Worm (Caenorhabditis elegans): Measurements from ENCODE around the gene unc-103.

unc-103 gene

ce11 chrIII:4187845-4188244 is 72.7 kb downstream of the unc-103 start, which contains the start of gene R74.2:
Gene R74.2 (plus strand): TSS chrIII:4188160.
- TF ChIP-seq lir-3 (tag; optimal IDR thresholded peaks at IDR 0.05) (no peak), hlh-11 (tag; optimal IDR thresholded peaks at IDR 0.05) (peak; percentile 17), F44E2.7 (GFP tag; IDR thresholded peaks at IDR 0.05) (no peak), nhr-42 (GFP tag; IDR thresholded peaks at IDR 0.05) (no peak), Y48G9A.11 (GFP tag; IDR thresholded peaks at IDR 0.05) (no peak)

DNA sequence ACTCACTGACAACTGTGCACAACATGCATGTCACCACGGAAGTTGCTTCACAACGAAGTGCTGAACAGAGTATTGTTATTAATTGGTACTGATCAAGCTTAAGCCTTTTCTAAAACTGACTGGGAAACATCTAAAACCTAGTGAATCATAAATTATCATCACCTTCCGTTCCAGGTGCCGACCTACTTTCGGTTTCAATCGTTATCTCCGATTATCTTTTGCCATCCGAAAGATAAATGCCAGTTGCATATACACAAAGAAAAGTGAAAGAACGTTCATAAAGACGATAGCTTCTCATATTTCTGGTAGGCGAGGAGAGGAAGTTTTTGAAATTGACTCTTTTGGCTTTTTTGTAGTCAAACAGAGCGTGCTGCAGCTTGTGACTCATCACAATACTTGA is 74.4 kb downstream of the unc-103 start:
- TF ChIP-seq daf-19 (GFP tag; conservative IDR thresholded peaks at IDR 0.05) (no peak), gei-8 (GFP tag; optimal IDR thresholded peaks at IDR 0.05) (no peak), hlh-11 (tag; optimal IDR thresholded peaks at IDR 0.05) (peak; percentile 6), F44E2.7 (GFP tag; IDR thresholded peaks at IDR 0.05) (no peak), nhr-28 (tag; optimal IDR thresholded peaks at IDR 0.05) (peak; percentile 0), sdz-12 (GFP tag; optimal IDR thresholded peaks at IDR 0.05) (no peak)

- no peak for TF ChIP-seq R02D3.7 (tag; optimal IDR thresholded peaks at IDR 0.05)
- no peak for TF ChIP-seq F44E2.7 (GFP tag; IDR thresholded peaks at IDR 0.05)
- TF ChIP-seq nhr-76 (tag; optimal IDR thresholded peaks at IDR 0.05): no peak
- no peak for TF ChIP-seq Y48G9A.11 (GFP tag; IDR thresholded peaks at IDR 0.05)
- no peak for TF ChIP-seq madf-9 (GFP tag; conservative IDR thresholded peaks at IDR 0.05)
- TF ChIP-seq daf-12 (tag; optimal IDR thresholded peaks at IDR 0.05): no peak
- no peak for TF ChIP-seq madf-5 (GFP tag; IDR thresholded peaks at IDR 0.05)
- TF ChIP-seq zip-2 (tag; optimal IDR thresholded peaks at IDR 0.05): no peak
- TF ChIP-seq unc-62 (GFP tag; optimal IDR thresholded peaks at IDR 0.05 in 1 of 2): no peak
- no peak for TF ChIP-seq unc-62 (tag; optimal IDR thresholded peaks at IDR 0.05)
- TF ChIP-seq mdt-29 (GFP tag; IDR thresholded peaks at IDR 0.05): no peak
- no peak for TF ChIP-seq ceh-28 (tag; optimal IDR thresholded peaks at IDR 0.05)
- no peak for TF ChIP-seq Y105C5A.15 (GFP tag; IDR thresholded peaks at IDR 0.05)
- TF ChIP-seq lin-15B (tag; optimal IDR thresholded peaks at IDR 0.05): no peak
Measured at ce11 chrIII:4190241-4190640, 75.1 kb downstream of the unc-103 start, which contains the start of gene spp-28. Gene spp-28 (minus strand): TSS chrIII:4190341.

- peak; percentile 10 for TF ChIP-seq lin-13 (GFP tag; optimal IDR thresholded peaks at IDR 0.05)
- TF ChIP-seq nhr-28 (tag; optimal IDR thresholded peaks at IDR 0.05): peak; percentile 34
- TF ChIP-seq zip-2 (tag; optimal IDR thresholded peaks at IDR 0.05): no peak
- no peak for TF ChIP-seq pha-4 (GFP tag; IDR thresholded peaks at IDR 0.05)
- peak; percentile 49 for TF ChIP-seq pha-4 (tag; optimal IDR thresholded peaks at IDR 0.05)
- TF ChIP-seq lsy-2 (tag; optimal IDR thresholded peaks at IDR 0.05): peak in 1 of 2 experiments; percentile 71
- TF ChIP-seq mep-1 (tag; optimal IDR thresholded peaks at IDR 0.05): peak; percentile 49
- TF ChIP-seq dpl-1 (GFP tag; optimal IDR thresholded peaks at IDR 0.05): peak; percentile 1
- TF ChIP-seq pqm-1 (tag; optimal IDR thresholded peaks at IDR 0.05): peak; percentile 36
- peak; percentile 3 for TF ChIP-seq T20F7.1 (GFP tag; optimal IDR thresholded peaks at IDR 0.05)
- peak; percentile 34 for TF ChIP-seq hlh-11 (tag; optimal IDR thresholded peaks at IDR 0.05)
- TF ChIP-seq mdl-1 (tag; optimal IDR thresholded peaks at IDR 0.05): peak in 1 of 2 experiments; percentile 2
- TF ChIP-seq nhr-6 (tag; optimal IDR thresholded peaks at IDR 0.05): peak; percentile 79
- TF ChIP-seq daf-16 (GFP tag; optimal IDR thresholded peaks at IDR 0.05): no peak
- TF ChIP-seq daf-16 (tag; optimal IDR thresholded peaks at IDR 0.05): peak; percentile 17
- TF ChIP-seq mes-2 (tag; optimal IDR thresholded peaks at IDR 0.05; ENCODE audit: poor library complexity, severe bottlenecking): peak; percentile 68
- TF ChIP-seq madf-9 (GFP tag; conservative IDR thresholded peaks at IDR 0.05): 0 out of 2 replicates have a peak, but pooled peaks have one; percentile 24
- no peak for TF ChIP-seq F26F4.8 (GFP tag; conservative IDR thresholded peaks at IDR 0.05)
- TF ChIP-seq dmd-8 (GFP tag; IDR thresholded peaks at IDR 0.05): no peak
- TF ChIP-seq dve-1 (tag; optimal IDR thresholded peaks at IDR 0.05; ENCODE audit: insufficient read depth): peak; percentile 60
- TF ChIP-seq unc-130 (GFP tag; optimal IDR thresholded peaks at IDR 0.05): no peak
Measured at ce11 chrIII:4191091-4191638, 76.0 kb downstream of the unc-103 start, which contains the start of gene dnj-16. Gene dnj-16 (plus strand): TSS chrIII:4191141.

All from whole organism, L4 larva.